Worm (Caenorhabditis elegans): ENCODE results near the gene mul-1.

DNA sequence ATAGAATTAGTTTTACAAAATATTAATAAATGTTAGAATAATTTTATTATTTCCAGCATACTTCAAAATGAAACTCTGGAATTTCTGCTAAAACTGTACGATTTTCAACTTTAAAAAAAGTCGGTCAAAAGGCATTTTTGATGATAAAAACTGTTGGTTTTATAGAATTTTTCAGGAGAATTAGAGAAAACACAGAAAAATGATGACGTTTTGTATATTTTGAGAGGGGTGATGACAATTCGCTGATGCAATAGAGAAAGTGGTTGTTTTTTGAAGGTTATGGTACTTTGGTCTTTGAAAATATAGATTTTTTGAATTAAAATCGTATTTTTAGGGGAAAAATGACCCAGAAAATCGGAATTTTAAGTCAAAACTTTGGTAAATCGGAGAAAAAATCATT, 37.9 kb downstream of the mul-1 start:
- no peak for TF ChIP-seq ztf-23 (GFP tag; IDR thresholded peaks at IDR 0.05)
- no peak for TF ChIP-seq flt-1 (GFP tag; IDR thresholded peaks at IDR 0.05)
